Fruit fly (Drosophila melanogaster) whole organism, prepupa: ENCODE measurements around the gene grk.

Experiments used
- Blimp-1 ChIP-seq: fragments of 200-800 bp; sonication (Bioruptor generic); optimal IDR thresholded peaks from 3 replicates; lab custom pipeline; 2017; ENCODE audit warnings: missing biosample characterization, missing genetic modification characterization, mild to moderate bottlenecking, moderate library complexity, missing genetic modification reagents
- CG10631 ChIP-seq: fragments of 200-800 bp; sonication (Bioruptor generic); optimal IDR thresholded peaks from 2 replicates; lab custom pipeline; 2016; ENCODE audit warnings: missing biosample characterization, missing genetic modification characterization
- CG10669 ChIP-seq: fragments of 200-800 bp; sonication (Bioruptor generic); optimal IDR thresholded peaks from 3 replicates; lab custom pipeline; 2018; ENCODE audit warnings: missing biosample characterization, mild to moderate bottlenecking, missing genetic modification characterization, moderate library complexity
- CG16779 ChIP-seq: fragments of 200-800 bp; sonication (Bioruptor generic); optimal IDR thresholded peaks from 3 replicates; lab custom pipeline; 2017; ENCODE audit warnings: missing biosample characterization, mild to moderate bottlenecking, missing genetic modification characterization
- CG3032 ChIP-seq: fragments of 200-800 bp; optimal IDR thresholded peaks from 2 replicates; lab custom pipeline; 2019; ENCODE audit warnings: missing biosample characterization, mild to moderate bottlenecking, missing genetic modification characterization, moderate library complexity
- CG31627 ChIP-seq: fragments of 200-800 bp; sonication (Bioruptor generic); optimal IDR thresholded peaks from 3 replicates; lab custom pipeline; 2016; ENCODE audit warnings: missing biosample characterization, missing genetic modification characterization
- CG34406 ChIP-seq: fragments of 200-800 bp; sonication (Bioruptor generic); optimal IDR thresholded peaks from 3 replicates; lab custom pipeline; 2016; ENCODE audit warnings: missing biosample characterization, missing genetic modification characterization
- CG3919 ChIP-seq: fragments of 200-800 bp; sonication (Bioruptor generic); optimal IDR thresholded peaks from 3 replicates; lab custom pipeline; 2016; ENCODE audit warnings: missing biosample characterization, missing genetic modification characterization
- CG4318 ChIP-seq: fragments of 200-800 bp; sonication (Bioruptor generic); optimal IDR thresholded peaks from 3 replicates; lab custom pipeline; 2017; ENCODE audit warnings: missing biosample characterization, mild to moderate bottlenecking, missing genetic modification characterization
- CG6276 ChIP-seq: fragments of 200-800 bp; sonication (Bioruptor generic); optimal IDR thresholded peaks from 2 replicates; lab custom pipeline; 2017; ENCODE audit warnings: missing biosample characterization, mild to moderate bottlenecking, missing genetic modification characterization
- CG6792 ChIP-seq: fragments of 200-800 bp; sonication (Bioruptor generic); optimal IDR thresholded peaks from 3 replicates; lab custom pipeline; 2016; ENCODE audit warnings: missing biosample characterization, missing genetic modification characterization
- CG6808 ChIP-seq: fragments of 200-800 bp; sonication (Bioruptor generic); optimal IDR thresholded peaks from 3 replicates; lab custom pipeline; 2017; ENCODE audit warnings: missing biosample characterization, missing genetic modification characterization, mild to moderate bottlenecking, moderate library complexity, missing genetic modification reagents
- CG6854 ChIP-seq: fragments of 200-800 bp; sonication (Bioruptor generic); optimal IDR thresholded peaks from 2 replicates; lab custom pipeline; 2017; ENCODE audit warnings: missing biosample characterization, mild to moderate bottlenecking, missing genetic modification characterization
- CG7368 ChIP-seq: fragments of 200-800 bp; sonication (Bioruptor generic); optimal IDR thresholded peaks from 3 replicates; lab custom pipeline; 2016; ENCODE audit warnings: missing biosample characterization, missing genetic modification characterization
- CG8119 ChIP-seq: fragments of 200-800 bp; sonication (Bioruptor generic); IDR thresholded peaks from 3 replicates; pipeline ENCODE4 v1.3.6; 2022; ENCODE audit warnings: missing biosample characterization, missing genetic modification characterization
- CG9139 ChIP-seq: fragments of 200-800 bp; sonication (Bioruptor generic); optimal IDR thresholded peaks from 3 replicates; lab custom pipeline; 2017; ENCODE audit warnings: missing biosample characterization, mild to moderate bottlenecking, missing genetic modification characterization
- Eip75B ChIP-seq: fragments of 200-800 bp; sonication (Bioruptor generic); optimal IDR thresholded peaks from 3 replicates; lab custom pipeline; 2016; ENCODE audit warnings: missing biosample characterization, missing genetic modification characterization
- Eip78C ChIP-seq: fragments of 200-800 bp; sonication (Bioruptor generic); peaks from one replicate; lab custom pipeline; 2016; ENCODE audit warnings: missing biosample characterization, missing genetic modification characterization
- Eip93F ChIP-seq: fragments of 200-800 bp; sonication (Bioruptor generic); optimal IDR thresholded peaks from 2 replicates; lab custom pipeline; 2016; ENCODE audit warnings: missing biosample characterization, mild to moderate bottlenecking, missing genetic modification characterization
- Ets21C ChIP-seq: fragments of 200-800 bp; sonication (Bioruptor generic); optimal IDR thresholded peaks from 3 replicates; lab custom pipeline; 2016; ENCODE audit warnings: missing biosample characterization, missing genetic modification characterization
- Gug ChIP-seq: fragments of 200-800 bp; sonication (Bioruptor generic); IDR thresholded peaks from 2 replicates; pipeline ENCODE4 v1.3.6; 2022; ENCODE audit warnings: missing biosample characterization, missing genetic modification characterization
- Hr38 ChIP-seq: sonication (Bioruptor generic); optimal IDR thresholded peaks from 2 replicates; lab custom pipeline; 2016; ENCODE audit warnings: missing biosample characterization, missing genetic modification characterization
- Hr4 ChIP-seq: fragments of 200-800 bp; sonication (Bioruptor generic); optimal IDR thresholded peaks from 3 replicates; lab custom pipeline; 2016; ENCODE audit warnings: missing biosample characterization, missing genetic modification characterization
- Lpt ChIP-seq: fragments of 200-800 bp; sonication (Bioruptor generic); optimal IDR thresholded peaks from 3 replicates; lab custom pipeline; 2016; ENCODE audit warnings: missing biosample characterization, missing genetic modification characterization
- Met ChIP-seq: fragments of 200-800 bp; sonication (Bioruptor generic); optimal IDR thresholded peaks from 3 replicates; lab custom pipeline; 2016; ENCODE audit warnings: missing biosample characterization, missing genetic modification characterization
- OdsH ChIP-seq: fragments of 200-800 bp; sonication (Bioruptor generic); optimal IDR thresholded peaks from 3 replicates; lab custom pipeline; 2016; ENCODE audit warnings: missing biosample characterization, missing genetic modification characterization
- Smox ChIP-seq: fragments of 200-800 bp; sonication (Bioruptor generic); optimal IDR thresholded peaks from 3 replicates; lab custom pipeline; 2016; ENCODE audit warnings: missing biosample characterization, missing genetic modification characterization
- Sox102F ChIP-seq: fragments of 200-800 bp; sonication (Bioruptor generic); optimal IDR thresholded peaks from 2 replicates; lab custom pipeline; 2016; ENCODE audit warnings: missing biosample characterization, mild to moderate bottlenecking, missing genetic modification characterization
- Sox14 ChIP-seq: fragments of 200-800 bp; sonication (Bioruptor generic); optimal IDR thresholded peaks from 3 replicates; lab custom pipeline; 2016; ENCODE audit warnings: missing biosample characterization, missing genetic modification characterization
- Sox15 ChIP-seq: fragments of 200-800 bp; sonication (Bioruptor generic); optimal IDR thresholded peaks from 3 replicates; lab custom pipeline; 2016; ENCODE audit warnings: missing biosample characterization, missing genetic modification characterization
- achi ChIP-seq: fragments of 200-800 bp; sonication (Bioruptor generic); optimal IDR thresholded peaks from 3 replicates; lab custom pipeline; 2016; ENCODE audit warnings: missing biosample characterization, missing genetic modification characterization
- cyc ChIP-seq: fragments of 200-800 bp; sonication (Bioruptor generic); optimal IDR thresholded peaks from 3 replicates; lab custom pipeline; 2016; ENCODE audit warnings: missing biosample characterization, missing genetic modification characterization
- dsx ChIP-seq: fragments of 200-800 bp; optimal IDR thresholded peaks from 3 replicates; lab custom pipeline; 2019; ENCODE audit warnings: missing biosample characterization, mild to moderate bottlenecking, missing genetic modification characterization, moderate library complexity; ENCODE audit not compliant: poor library complexity, severe bottlenecking
- eg ChIP-seq: fragments of 200-800 bp; sonication (Bioruptor generic); IDR thresholded peaks from 3 replicates; pipeline ENCODE4 v1.3.6; 2022; ENCODE audit warnings: missing biosample characterization, missing genetic modification characterization
- fd85E ChIP-seq: fragments of 200-800 bp; sonication (Bioruptor generic); optimal IDR thresholded peaks from 3 replicates; lab custom pipeline; 2016; ENCODE audit warnings: missing biosample characterization, missing genetic modification characterization
- fkh ChIP-seq: fragments of 200-800 bp; sonication (Bioruptor generic); optimal IDR thresholded peaks from 3 replicates; lab custom pipeline; 2017; ENCODE audit warnings: missing biosample characterization, mild to moderate bottlenecking, missing genetic modification characterization, moderate library complexity
- pdm3 ChIP-seq: fragments of 200-800 bp; sonication (Bioruptor generic); optimal IDR thresholded peaks from 3 replicates; lab custom pipeline; 2016; ENCODE audit warnings: missing biosample characterization, missing genetic modification characterization
- salr ChIP-seq, 2 experiments: fragments of 200-800 bp; sonication (Bioruptor generic); optimal IDR thresholded peaks; 3 replicates each; lab custom pipeline; 2016 to 2018; ENCODE audit warnings: missing biosample characterization in 2 of 2, missing genetic modification characterization in 2 of 2, mild to moderate bottlenecking in 1 of 2
- spab ChIP-seq: fragments of 200-800 bp; sonication (Bioruptor generic); optimal IDR thresholded peaks from 2 replicates; lab custom pipeline; 2017; ENCODE audit warnings: missing biosample characterization, mild to moderate bottlenecking, missing genetic modification characterization, missing genetic modification reagents
- ss ChIP-seq, 2 experiments: fragments of 200-800 bp; sonication (Bioruptor generic); optimal IDR thresholded peaks; 2 replicates in 1 of 2; 3 replicates in 1 of 2; lab custom pipeline; 2017 to 2018; ENCODE audit warnings: mild to moderate bottlenecking in 2 of 2, missing biosample characterization in 2 of 2, missing genetic modification characterization in 2 of 2, moderate library complexity in 1 of 2
- topi ChIP-seq: fragments of 200-800 bp; sonication (Bioruptor generic); optimal IDR thresholded peaks from 3 replicates; lab custom pipeline; 2016; ENCODE audit warnings: missing biosample characterization, missing genetic modification characterization
- vri ChIP-seq: fragments of 200-800 bp; sonication (Bioruptor generic); optimal IDR thresholded peaks from 3 replicates; lab custom pipeline; 2016; ENCODE audit warnings: missing biosample characterization, mild to moderate bottlenecking, missing genetic modification characterization

Gene grk

DNA sequence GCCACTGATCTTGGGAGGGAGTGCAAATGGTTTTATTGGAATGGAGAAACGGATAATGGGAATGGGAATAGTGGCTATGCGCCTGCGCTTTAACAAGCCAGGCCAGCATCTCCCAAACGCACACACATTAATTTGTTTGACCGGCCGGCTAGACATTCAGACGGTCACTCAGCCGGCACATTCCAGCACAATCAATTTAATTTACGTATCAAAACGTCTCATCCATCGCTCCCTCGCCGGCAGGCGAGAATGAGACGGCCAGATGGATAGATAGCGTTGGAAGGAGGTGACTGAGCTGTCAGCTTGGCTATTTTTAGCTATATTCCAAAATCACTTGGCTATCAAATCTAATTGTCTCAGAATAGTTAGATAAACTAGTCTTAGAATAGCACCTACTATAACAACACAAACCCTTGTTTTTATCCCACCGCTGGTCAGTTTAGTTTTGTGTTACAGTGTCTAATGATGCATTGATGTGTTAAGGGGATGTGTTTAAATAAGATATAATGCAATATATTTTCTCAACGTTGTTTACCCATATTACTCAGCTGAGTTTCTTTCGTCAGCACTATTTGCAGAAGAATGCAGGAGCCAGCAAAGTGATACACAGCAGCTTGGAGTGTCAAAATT is 9.8 kb downstream of the grk start (continued):
- TF ChIP-seq Sox14 (no peak), CG3032 (tag; lab: Kevin White, UChicago) (no peak), Smox (GFP tag; lab: Kevin White, UChicago) (no peak), CG8119 (GFP tag; lab: Robert Waterston, UW) (no peak), CG7368 (no peak), fd85E (GFP tag; lab: Kevin White, UChicago) (no peak), Eip75B (no peak), CG6792 (GFP tag; lab: Kevin White, UChicago) (no peak), Gug (GFP tag; lab: Robert Waterston, UW) (no peak), eg (GFP tag; lab: Robert Waterston, UW) (no peak), CG10669 (GFP tag; lab: Kevin White, UChicago) (peak; percentile 36), Eip78C (GFP tag; lab: Kevin White, UChicago) (peak; percentile 54), OdsH (GFP tag; lab: Kevin White, UChicago) (no peak), CG6854 (no peak), CG6808 (peak; percentile 58), CG34406 (no peak), Lpt (GFP tag; lab: Kevin White, UChicago) (no peak), Hr38 (GFP tag; lab: Kevin White, UChicago) (no peak), topi (GFP tag; lab: Kevin White, UChicago) (no peak), achi (GFP tag; lab: Kevin White, UChicago) (no peak), CG31627 (GFP tag; lab: Kevin White, UChicago) (no peak), Sox102F (GFP tag; lab: Kevin White, UChicago) (peak; percentile 57), CG16779 (no peak), CG9139 (GFP tag; lab: Kevin White, UChicago) (no peak), salr (GFP tag; optimal IDR thresholded peaks at IDR 0.05; lab: Kevin White, UChicago) (no peak), pdm3 (no peak), CG10631 (peak; percentile 24), Blimp-1 (no peak), Eip93F (GFP tag; lab: Kevin White, UChicago) (no peak), spab (no peak), ss (GFP tag; optimal IDR thresholded peaks at IDR 0.05; lab: Kevin White, UChicago) (peak in 1 of 2 experiments; percentile 33), fkh (GFP tag; lab: Kevin White, UChicago) (peak; percentile 23), CG6276 (no peak), Met (peak; percentile 40), CG3919 (peak; percentile 7), cyc (GFP tag; lab: Kevin White, UChicago) (no peak), Ets21C (GFP tag; lab: Kevin White, UChicago) (no peak), Hr4 (GFP tag; lab: Kevin White, UChicago) (peak; percentile 3)
- TF ChIP-seq, all 60 proteins: peak for 14

DNA sequence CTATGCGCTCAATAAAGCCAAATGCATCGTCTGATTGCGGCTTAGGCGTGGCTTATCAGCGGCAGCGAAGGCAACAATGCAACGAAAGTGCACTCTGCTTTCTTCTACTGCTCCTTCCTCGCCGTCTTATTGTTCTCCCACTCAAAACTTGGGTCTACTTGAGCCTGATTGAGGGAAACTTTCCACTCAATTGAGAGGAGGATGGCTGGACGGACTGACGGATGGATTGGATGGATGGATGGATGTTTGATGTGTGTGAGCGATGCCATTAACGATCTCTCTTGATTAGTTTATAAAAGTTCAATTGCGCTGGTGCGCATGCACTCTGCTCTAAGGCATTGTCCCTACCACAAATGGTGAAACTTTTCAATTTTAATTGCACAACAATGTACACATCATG is 10.4 kb downstream of the grk start:
- TF ChIP-seq Ets21C (GFP tag; lab: Kevin White, UChicago) = no peak
- TF ChIP-seq CG6854 = no peak
- TF ChIP-seq CG10669 (GFP tag; lab: Kevin White, UChicago) = no peak
- TF ChIP-seq vri = no peak
- no peak for TF ChIP-seq eg (GFP tag; lab: Robert Waterston, UW)
- peak; percentile 46 for TF ChIP-seq dsx (GFP tag; lab: Kevin White, UChicago)
- TF ChIP-seq CG4318 (GFP tag; lab: Kevin White, UChicago) = no peak
- peak; percentile 49 for TF ChIP-seq Eip78C (GFP tag; lab: Kevin White, UChicago)
- no peak for TF ChIP-seq Sox15
- TF ChIP-seq, all 60 proteins: peak for 2
